Fruit fly (Drosophila melanogaster) whole organism, embryonic: ENCODE measurements around the gene CG9338.

ENCODE experiments used
- B-H1 ChIP-seq: fragments of 200-800 bp; sonication (Bioruptor generic); IDR thresholded peaks from 3 replicates; pipeline ENCODE4 v1.3.6; 2022; ENCODE audit warnings: missing biosample characterization, missing genetic modification characterization
- CG10209 ChIP-seq: fragments of 200-800 bp; sonication (Bioruptor generic); optimal IDR thresholded peaks from 3 replicates; lab custom pipeline; 2017; ENCODE audit warnings: missing biosample characterization, mild to moderate bottlenecking, missing genetic modification characterization, missing genetic modification reagents
- CG10274 ChIP-seq: fragments of 200-800 bp; sonication (Bioruptor generic); optimal IDR thresholded peaks from 3 replicates; lab custom pipeline; 2017; ENCODE audit warnings: missing biosample characterization, mild to moderate bottlenecking, missing genetic modification characterization
- CG11085 ChIP-seq: fragments of 200-800 bp; sonication (Bioruptor generic); IDR thresholded peaks from 2 replicates; pipeline ENCODE4 v1.3.6; 2022; ENCODE audit warnings: missing biosample characterization, missing genetic modification characterization
- CG13287 ChIP-seq: fragments of 200-800 bp; sonication (Bioruptor generic); IDR thresholded peaks from 2 replicates; pipeline ENCODE4 v1.3.6; 2022; ENCODE audit warnings: missing biosample characterization, missing genetic modification characterization; ENCODE audit not compliant: partially characterized antibody
- CG15514 ChIP-seq: fragments of 200-800 bp; sonication (Bioruptor generic); optimal IDR thresholded peaks from 3 replicates; lab custom pipeline; 2017; ENCODE audit warnings: missing biosample characterization, missing genetic modification characterization, mild to moderate bottlenecking, moderate library complexity, missing genetic modification reagents
- CG16813 ChIP-seq: fragments of 200-800 bp; sonication (Bioruptor generic); IDR thresholded peaks from 3 replicates; pipeline ENCODE4 v1.3.6; 2022; ENCODE audit warnings: missing biosample characterization, missing genetic modification characterization; ENCODE audit not compliant: partially characterized antibody
- CG2120 ChIP-seq: fragments of 200-800 bp; sonication (Bioruptor generic); optimal IDR thresholded peaks from 3 replicates; lab custom pipeline; 2016; ENCODE audit warnings: missing biosample characterization, missing genetic modification characterization
- CG2129 ChIP-seq: fragments of 200-800 bp; sonication (Bioruptor generic); IDR thresholded peaks from 2 replicates; pipeline ENCODE4 v1.3.6; 2022; ENCODE audit warnings: missing biosample characterization, missing genetic modification characterization; ENCODE audit not compliant: partially characterized antibody
- CG31388 ChIP-seq: fragments of 200-800 bp; sonication (Bioruptor generic); optimal IDR thresholded peaks from 2 replicates; lab custom pipeline; 2016; ENCODE audit warnings: missing biosample characterization, missing genetic modification characterization
- CG4424 ChIP-seq: fragments of 200-800 bp; sonication (Bioruptor generic); optimal IDR thresholded peaks from 3 replicates; lab custom pipeline; 2016; ENCODE audit warnings: missing biosample characterization, missing genetic modification characterization
- CG8290 ChIP-seq, 3 experiments: fragments of 200-800 bp; sonication (Bioruptor generic); optimal IDR thresholded peaks; 2 replicates each; lab custom pipeline; 2016 to 2019; ENCODE audit warnings: missing biosample characterization in 3 of 3, missing genetic modification characterization in 3 of 3, mild to moderate bottlenecking in 2 of 3, moderate library complexity in 1 of 3
- CG8944 ChIP-seq: fragments of 200-800 bp; sonication (Bioruptor generic); optimal IDR thresholded peaks from 3 replicates; lab custom pipeline; 2016; ENCODE audit warnings: missing biosample characterization, missing genetic modification characterization
- CG9817 ChIP-seq: fragments of 200-800 bp; sonication (Bioruptor generic); optimal IDR thresholded peaks from 2 replicates; lab custom pipeline; 2018; ENCODE audit warnings: missing biosample characterization, mild to moderate bottlenecking, missing genetic modification characterization, moderate library complexity
- Eip74EF ChIP-seq, 2 experiments: fragments of 200-800 bp in 1 of 2; fragments of >200 bp in 1 of 2; sonication (Bioruptor generic) in 1 of 2; optimal IDR thresholded peaks; 2 replicates each; lab custom pipeline; 2017 to 2019; ENCODE audit warnings: missing biosample characterization in 2 of 2, missing genetic modification characterization in 2 of 2, mild to moderate bottlenecking in 1 of 2, moderate library complexity in 1 of 2
- H15 ChIP-seq: fragments of 200-800 bp; sonication (Bioruptor generic); IDR thresholded peaks from 3 replicates; pipeline ENCODE4 v1.3.6; 2022; ENCODE audit warnings: missing biosample characterization, missing genetic modification characterization
- HLH54F ChIP-seq: fragments of 200-800 bp; sonication (Bioruptor generic); optimal IDR thresholded peaks from 3 replicates; lab custom pipeline; 2016; ENCODE audit warnings: missing biosample characterization, missing genetic modification characterization
- Hmr ChIP-seq: fragments of 200-800 bp; sonication (Bioruptor generic); optimal IDR thresholded peaks from 3 replicates; lab custom pipeline; 2017; ENCODE audit warnings: mild to moderate bottlenecking, missing biosample characterization, missing genetic modification reagents, missing genetic modification characterization
- Hmx ChIP-seq: fragments of 200-800 bp; sonication (Bioruptor generic); optimal IDR thresholded peaks from 2 replicates; lab custom pipeline; 2016; ENCODE audit warnings: missing biosample characterization, missing genetic modification characterization
- Hr51 ChIP-seq, 2 experiments: fragments of 200-800 bp; sonication (Bioruptor generic); optimal IDR thresholded peaks; 2 replicates in 1 of 2; 3 replicates in 1 of 2; lab custom pipeline; 2016 to 2018; ENCODE audit warnings: missing biosample characterization in 2 of 2, missing genetic modification characterization in 2 of 2, mild to moderate bottlenecking in 1 of 2, moderate library complexity in 1 of 2
- Meics ChIP-seq: fragments of 200-800 bp; sonication (Bioruptor generic); optimal IDR thresholded peaks from 2 replicates; lab custom pipeline; 2017; ENCODE audit warnings: missing biosample characterization, mild to moderate bottlenecking, missing genetic modification characterization
- Ptx1 ChIP-seq: fragments of 200-800 bp; sonication (Bioruptor generic); IDR thresholded peaks from 2 replicates; pipeline ENCODE4 v1.3.6; 2022; ENCODE audit warnings: missing biosample characterization, missing genetic modification characterization
- Sox102F ChIP-seq: fragments of 200-800 bp; sonication (Bioruptor generic); optimal IDR thresholded peaks from 2 replicates; lab custom pipeline; 2018; ENCODE audit warnings: missing biosample characterization, mild to moderate bottlenecking, missing genetic modification characterization, moderate library complexity
- Trl ChIP-seq, 3 experiments: fragments of >200 bp in 2 of 3; fragments of 200-800 bp in 1 of 3; sonication (Bioruptor generic) in 1 of 3; optimal IDR thresholded peaks; 2 replicates in 1 of 3; 3 replicates in 2 of 3; lab custom pipeline; 2016 to 2017; ENCODE audit warnings: missing biosample characterization in 1 of 3, missing genetic modification characterization in 1 of 3
- YL-1 ChIP-seq: fragments of 200-800 bp; sonication (Bioruptor generic); optimal IDR thresholded peaks from 3 replicates; lab custom pipeline; 2017; ENCODE audit warnings: missing biosample characterization, mild to moderate bottlenecking, missing genetic modification characterization
- bcd ChIP-seq: fragments of 200-800 bp; sonication (Bioruptor generic); optimal IDR thresholded peaks from 2 replicates; lab custom pipeline; 2017; ENCODE audit warnings: missing biosample characterization, mild to moderate bottlenecking, missing genetic modification characterization
- chm ChIP-seq: fragments of 200-800 bp; sonication (Bioruptor generic); IDR thresholded peaks from 2 replicates; pipeline ENCODE4 v1.3.6; 2022; ENCODE audit warnings: missing biosample characterization, missing genetic modification characterization
- ci ChIP-seq: fragments of 200-800 bp; sonication (Bioruptor generic); IDR thresholded peaks from 3 replicates; pipeline ENCODE4 v1.3.6; 2022; ENCODE audit warnings: missing biosample characterization, missing genetic modification characterization
- da ChIP-seq: fragments of 200-800 bp; sonication (Bioruptor generic); optimal IDR thresholded peaks from 2 replicates; lab custom pipeline; 2016; ENCODE audit warnings: missing biosample characterization, missing genetic modification characterization
- eve ChIP-seq, 2 experiments: fragments of >200 bp; optimal IDR thresholded peaks; 2 replicates each; lab custom pipeline; 2017; ENCODE audit warnings: missing biosample characterization in 2 of 2, missing genetic modification characterization in 2 of 2
- grau ChIP-seq: fragments of 200-800 bp; optimal IDR thresholded peaks from 3 replicates; lab custom pipeline; 2019; ENCODE audit warnings: missing biosample characterization, mild to moderate bottlenecking, missing genetic modification characterization, moderate library complexity
- kni ChIP-seq: fragments of 200-800 bp; sonication (Bioruptor generic); optimal IDR thresholded peaks from 3 replicates; lab custom pipeline; 2017; ENCODE audit warnings: mild to moderate bottlenecking, missing biosample characterization, missing genetic modification reagents, missing genetic modification characterization
- lbe ChIP-seq: fragments of 200-800 bp; sonication (Bioruptor generic); optimal IDR thresholded peaks from 2 replicates; lab custom pipeline; 2016; ENCODE audit warnings: missing biosample characterization, mild to moderate bottlenecking, missing genetic modification characterization
- lov ChIP-seq, 2 experiments: fragments of 200-800 bp in 1 of 2; fragments of >200 bp in 1 of 2; sonication (Bioruptor generic) in 1 of 2; IDR thresholded peaks in 1 of 2; optimal IDR thresholded peaks in 1 of 2; 2 replicates in 1 of 2; 3 replicates in 1 of 2; pipeline versions ENCODE4 v1.3.6 to Lab custom; 2017 to 2022; ENCODE audit warnings: missing biosample characterization in 1 of 2, missing genetic modification characterization in 1 of 2
- mam ChIP-seq: fragments of 200-800 bp; sonication (Bioruptor generic); optimal IDR thresholded peaks from 3 replicates; lab custom pipeline; 2016; ENCODE audit warnings: missing biosample characterization, missing genetic modification characterization
- pnt ChIP-seq: fragments of 200-800 bp; sonication (Bioruptor generic); optimal IDR thresholded peaks from 3 replicates; lab custom pipeline; 2016; ENCODE audit warnings: missing biosample characterization, missing genetic modification characterization
- sens ChIP-seq: fragments of 200-800 bp; sonication (Bioruptor generic); peaks from one replicate; lab custom pipeline; 2016; ENCODE audit warnings: missing biosample characterization, missing genetic modification characterization
- sima ChIP-seq: fragments of 200-800 bp; sonication (Bioruptor generic); optimal IDR thresholded peaks from 2 replicates; lab custom pipeline; 2016; ENCODE audit warnings: missing biosample characterization, missing genetic modification characterization
- sisA ChIP-seq: fragments of 200-800 bp; sonication (Bioruptor generic); IDR thresholded peaks from 2 replicates; pipeline ENCODE4 v1.3.6; 2022; ENCODE audit warnings: missing biosample characterization, missing genetic modification characterization
- sna ChIP-seq: fragments of 200-800 bp; sonication (Bioruptor generic); IDR thresholded peaks from 2 replicates; pipeline ENCODE4 v1.3.6; 2022; ENCODE audit warnings: missing biosample characterization, missing genetic modification characterization; ENCODE audit not compliant: partially characterized antibody
- so ChIP-seq: fragments of 200-800 bp; sonication (Bioruptor generic); IDR thresholded peaks from 3 replicates; pipeline ENCODE4 v1.3.6; 2022; ENCODE audit warnings: missing biosample characterization, missing genetic modification characterization
- tio ChIP-seq: fragments of 200-800 bp; sonication (Bioruptor generic); optimal IDR thresholded peaks from 2 replicates; lab custom pipeline; 2017; ENCODE audit warnings: missing biosample characterization, missing genetic modification characterization, inconsistent platforms
- twi ChIP-seq: fragments of 200-800 bp; optimal IDR thresholded peaks from 2 replicates; lab custom pipeline; 2019; ENCODE audit warnings: missing biosample characterization, mild to moderate bottlenecking, missing genetic modification characterization, moderate library complexity

The CG9338 gene

dm6 chr2L:20881353-20882079, 16.5 kb downstream of the CG9338 start (continued):
- TF ChIP-seq kni, result peak; percentile 35
- TF ChIP-seq Eip74EF (GFP tag; optimal IDR thresholded peaks at IDR 0.05; lab: Kevin White, UChicago), result peak in 1 of 2 experiments; percentile 83
- TF ChIP-seq CG10209, result peak; percentile 44
- no peak for TF ChIP-seq sna (GFP tag; lab: Robert Waterston, UW)
- TF ChIP-seq Meics, result peak; percentile 73
- TF ChIP-seq pnt (GFP tag; lab: Kevin White, UChicago), result peak; percentile 15
- TF ChIP-seq Trl (optimal IDR thresholded peaks at IDR 0.05; lab: Kevin White, UChicago), result no peak
- TF ChIP-seq Trl (GFP tag; optimal IDR thresholded peaks at IDR 0.05; lab: Kevin White, UChicago), result peak; percentile 13
- peak in 1 of 2 experiments; percentile 53 for TF ChIP-seq eve (GFP tag; optimal IDR thresholded peaks at IDR 0.05; lab: Kevin White, UChicago)
- TF ChIP-seq CG11085 (GFP tag; lab: Robert Waterston, UW), result peak; percentile 50; the same call in 1 of the 2 replicates
- no peak for TF ChIP-seq CG2129
- no peak for TF ChIP-seq sima (GFP tag; lab: Kevin White, UChicago)
- no peak for TF ChIP-seq da
- TF ChIP-seq ci (GFP tag; lab: Robert Waterston, UW), result peak; percentile 60; the same call in 1 of the 3 replicates
- no peak for TF ChIP-seq CG16813 (GFP tag; lab: Robert Waterston, UW)
- peak; percentile 49; the same call in 1 of the 3 replicates for TF ChIP-seq B-H1 (GFP tag; lab: Robert Waterston, UW)
- TF ChIP-seq CG31388 (GFP tag; lab: Kevin White, UChicago), result no peak
- 0 out of 3 replicates have a peak, but pooled peaks have one; percentile 42 for TF ChIP-seq H15 (GFP tag; lab: Robert Waterston, UW)
- peak; percentile 87 for TF ChIP-seq sens
- peak; percentile 58 for TF ChIP-seq Ptx1
- peak; percentile 56 for TF ChIP-seq Sox102F (GFP tag; lab: Kevin White, UChicago)
- TF ChIP-seq chm (GFP tag; lab: Robert Waterston, UW), result no peak
- peak; percentile 29 for TF ChIP-seq lbe (GFP tag; lab: Kevin White, UChicago)
- TF ChIP-seq CG9817 (tag; lab: Kevin White, UChicago), result peak; percentile 51
- TF ChIP-seq bcd (GFP tag; lab: Kevin White, UChicago), result peak; percentile 50
- TF ChIP-seq sisA (GFP tag; lab: Robert Waterston, UW), result peak; percentile 55
- TF ChIP-seq CG4424, result peak; percentile 37
- TF ChIP-seq CG15514 (GFP tag; lab: Kevin White, UChicago), result peak; percentile 47
- TF ChIP-seq CG8290 (GFP tag; optimal IDR thresholded peaks at IDR 0.05; lab: Kevin White, UChicago), result no peak
- peak in 1 of 2 experiments; percentile 90 for TF ChIP-seq CG8290 (tag; optimal IDR thresholded peaks at IDR 0.05; lab: Kevin White, UChicago)
- TF ChIP-seq Hr51 (GFP tag; optimal IDR thresholded peaks at IDR 0.05; lab: Kevin White, UChicago), result peak in 1 of 2 experiments; percentile 36
- TF ChIP-seq Hmr (GFP tag; lab: Kevin White, UChicago), result peak; percentile 73
- peak; percentile 90 for TF ChIP-seq grau (tag; lab: Kevin White, UChicago)
- no peak for TF ChIP-seq tio (GFP tag; lab: Kevin White, UChicago)
- TF ChIP-seq so (GFP tag; lab: Robert Waterston, UW), result 0 out of 3 replicates have a peak, but pooled peaks have one; percentile 17
- peak; percentile 59 for TF ChIP-seq HLH54F
- TF ChIP-seq CG8944 (GFP tag; lab: Kevin White, UChicago), result peak; percentile 40
- peak; percentile 87 for TF ChIP-seq CG2120 (GFP tag; lab: Kevin White, UChicago)
- peak; percentile 79 for TF ChIP-seq mam (GFP tag; lab: Kevin White, UChicago)

dm6 chr2L:20883097-20883496, 18.1 kb downstream of the CG9338 start:
- TF ChIP-seq CG13287 (GFP tag; lab: Robert Waterston, UW) (no peak), lov (optimal IDR thresholded peaks at IDR 0.05; lab: Kevin White, UChicago) (no peak), lov (GFP tag; IDR thresholded peaks at IDR 0.05; lab: Robert Waterston, UW) (no peak), YL-1 (no peak), CG10274 (GFP tag; lab: Kevin White, UChicago) (no peak), Hmx (GFP tag; lab: Kevin White, UChicago) (no peak), twi (no peak)
